Worm (Caenorhabditis elegans) whole organism, L2 larva: ENCODE measurements around the gene fbxa-214.
"Not testable (repeated sequence)": the region's sequence is repeated elsewhere in the genome, so short reads cannot be mapped to it uniquely, and the experiment has no call there.

Experiments used
- C34F6.9 ChIP-seq: fragments of 150-350 bp; optimal IDR thresholded peaks from 2 replicates; lab custom pipeline; 2014; ENCODE audit warnings: missing biosample characterization, missing genetic modification characterization
- F13H6.1 ChIP-seq: sonication (generic microtip); optimal IDR thresholded peaks from 2 replicates; lab custom pipeline; 2016; ENCODE audit warnings: missing genetic modification characterization, missing compliant biosample characterization
- R02D3.7 ChIP-seq: fragments of 150-350 bp; optimal IDR thresholded peaks from 2 replicates; lab custom pipeline; 2014; ENCODE audit warnings: missing biosample characterization, missing genetic modification characterization
- Y55F3AM.14 ChIP-seq: fragments of 200-800 bp; sonication (Bioruptor generic); optimal IDR thresholded peaks from 2 replicates; lab custom pipeline; 2018; ENCODE audit warnings: mild to moderate bottlenecking, missing genetic modification characterization, missing compliant biosample characterization
- ZK546.5 ChIP-seq: sonication (generic microtip); optimal IDR thresholded peaks from 2 replicates; lab custom pipeline; 2017; ENCODE audit warnings: missing biosample characterization, missing genetic modification characterization
- aly-2 ChIP-seq: fragments of 150-350 bp; optimal IDR thresholded peaks from 2 replicates; lab custom pipeline; 2014; ENCODE audit warnings: missing biosample characterization, missing genetic modification characterization
- ama-1 ChIP-seq: fragments of 150-350 bp; optimal IDR thresholded peaks from 2 replicates; lab custom pipeline; 2018; ENCODE audit warnings: inconsistent platforms
- ceh-16 ChIP-seq: fragments of 150-350 bp; optimal IDR thresholded peaks from 2 replicates; lab custom pipeline; 2014; ENCODE audit warnings: missing biosample characterization, missing genetic modification characterization
- crh-2 ChIP-seq: sonication (generic microtip); optimal IDR thresholded peaks from 2 replicates; lab custom pipeline; 2017; ENCODE audit warnings: missing biosample characterization, missing genetic modification characterization
- dmd-4 ChIP-seq: sonication (generic microtip); optimal IDR thresholded peaks from 2 replicates; lab custom pipeline; 2017; ENCODE audit warnings: missing biosample characterization, missing genetic modification characterization
- egl-27 ChIP-seq: sonication (generic microtip); optimal IDR thresholded peaks from 3 replicates; lab custom pipeline; 2017; ENCODE audit warnings: missing biosample characterization, missing genetic modification reagents, missing genetic modification characterization
- fos-1 ChIP-seq: fragments of 150-350 bp; optimal IDR thresholded peaks from 2 replicates; lab custom pipeline; 2014; ENCODE audit warnings: missing biosample characterization, missing genetic modification characterization
- gmeb-1 ChIP-seq: fragments of 150-350 bp; optimal IDR thresholded peaks from 2 replicates; lab custom pipeline; 2014; ENCODE audit warnings: missing biosample characterization, missing genetic modification characterization
- lin-13 ChIP-seq: fragments of 150-350 bp; optimal IDR thresholded peaks from 2 replicates; lab custom pipeline; 2014; ENCODE audit warnings: missing biosample characterization, missing genetic modification reagents, missing genetic modification characterization
- lin-39 ChIP-seq: fragments of 150-350 bp; optimal IDR thresholded peaks from 2 replicates; lab custom pipeline; 2014; ENCODE audit warnings: missing biosample characterization, missing genetic modification reagents, missing genetic modification characterization
- lsy-2 ChIP-seq, 2 experiments: fragments of 150-350 bp in 1 of 2; sonication (generic microtip) in 1 of 2; optimal IDR thresholded peaks; 2 replicates each; lab custom pipeline; 2014 to 2017; ENCODE audit warnings: missing biosample characterization in 2 of 2, missing genetic modification characterization in 2 of 2
- mab-5 ChIP-seq: fragments of 150-350 bp; optimal IDR thresholded peaks from 2 replicates; lab custom pipeline; 2014; ENCODE audit warnings: missing biosample characterization, missing genetic modification characterization
- mdl-1 ChIP-seq, 2 experiments: fragments of 150-350 bp in 1 of 2; sonication (generic microtip) in 1 of 2; optimal IDR thresholded peaks; 2 replicates each; lab custom pipeline; 2017; ENCODE audit warnings: missing biosample characterization in 2 of 2, missing genetic modification characterization in 2 of 2
- nhr-10 ChIP-seq: sonication (generic microtip); optimal IDR thresholded peaks from 2 replicates; lab custom pipeline; 2017; ENCODE audit warnings: missing biosample characterization, missing genetic modification characterization
- nhr-12 ChIP-seq: fragments of 150-350 bp; optimal IDR thresholded peaks from 2 replicates; lab custom pipeline; 2014; ENCODE audit warnings: missing biosample characterization, missing genetic modification characterization
- nhr-129 ChIP-seq: fragments of 150-350 bp; optimal IDR thresholded peaks from 2 replicates; lab custom pipeline; 2014; ENCODE audit warnings: missing biosample characterization, missing genetic modification characterization
- nhr-23 ChIP-seq: fragments of 150-350 bp; optimal IDR thresholded peaks from 2 replicates; lab custom pipeline; 2014; ENCODE audit warnings: missing biosample characterization, missing genetic modification reagents, missing genetic modification characterization
- nhr-237 ChIP-seq: fragments of 150-350 bp; optimal IDR thresholded peaks from 2 replicates; lab custom pipeline; 2014; ENCODE audit warnings: missing biosample characterization, missing genetic modification characterization
- nhr-25 ChIP-seq: fragments of 150-350 bp; sonication (generic microtip); optimal IDR thresholded peaks from 3 replicates; lab custom pipeline; 2014; ENCODE audit warnings: missing biosample characterization, missing genetic modification characterization
- nhr-6 ChIP-seq: fragments of 150-350 bp; optimal IDR thresholded peaks from 2 replicates; lab custom pipeline; 2014; ENCODE audit warnings: missing biosample characterization, missing genetic modification characterization
- nhr-77 ChIP-seq: fragments of 150-350 bp; optimal IDR thresholded peaks from 2 replicates; lab custom pipeline; 2014; ENCODE audit warnings: missing biosample characterization, missing genetic modification characterization
- sem-4 ChIP-seq: fragments of 150-350 bp; optimal IDR thresholded peaks from 2 replicates; lab custom pipeline; 2014; ENCODE audit warnings: missing biosample characterization, missing genetic modification reagents, missing genetic modification characterization
- sma-3 ChIP-seq: sonication (generic microtip); optimal IDR thresholded peaks from 2 replicates; lab custom pipeline; 2016; ENCODE audit warnings: missing genetic modification reagents, missing genetic modification characterization, missing compliant biosample characterization
- sma-9 ChIP-seq, 2 experiments: fragments of 150-350 bp in 1 of 2; sonication (generic microtip) in 1 of 2; optimal IDR thresholded peaks; 2 replicates each; lab custom pipeline; 2014 to 2016; ENCODE audit warnings: missing genetic modification characterization in 2 of 2, mild to moderate bottlenecking in 1 of 2, missing biosample characterization in 1 of 2, missing compliant biosample characterization in 1 of 2, missing genetic modification reagents in 1 of 2, moderate library complexity in 1 of 2
- snpc-4 ChIP-seq: fragments of 150-350 bp; optimal IDR thresholded peaks from 2 replicates; lab custom pipeline; 2014; ENCODE audit warnings: missing biosample characterization, missing genetic modification characterization
- unc-55 ChIP-seq: fragments of 150-350 bp; sonication (generic microtip); optimal IDR thresholded peaks from 3 replicates; lab custom pipeline; 2014; ENCODE audit warnings: missing biosample characterization, missing genetic modification reagents, missing genetic modification characterization
- unc-62 ChIP-seq: fragments of 150-350 bp; optimal IDR thresholded peaks from 2 replicates; lab custom pipeline; 2014; ENCODE audit warnings: missing biosample characterization, missing genetic modification reagents, missing genetic modification characterization
- zag-1 ChIP-seq: fragments of 150-350 bp; optimal IDR thresholded peaks from 2 replicates; lab custom pipeline; 2014; ENCODE audit warnings: missing biosample characterization, missing genetic modification characterization
- ztf-1 ChIP-seq: fragments of 200-800 bp; sonication (Bioruptor generic); conservative IDR thresholded peaks from 2 replicates; pipeline ENCODE4 v1.3.6; 2022; ENCODE audit warnings: missing genetic modification characterization, missing compliant biosample characterization
- ztf-11 ChIP-seq: sonication (generic microtip); optimal IDR thresholded peaks from 2 replicates; lab custom pipeline; 2017; ENCODE audit warnings: missing biosample characterization, missing genetic modification characterization

Gene fbxa-214

ce11 chrV:6043275-6044271 lies 26.3 kb downstream of the fbxa-214 start, which contains the start of gene cpi-2:
TSS of gene cpi-2 (plus strand) at chrV:6044062.
- TF ChIP-seq lin-39 (tag; lab: Kevin White, UChicago) = no peak
- TF ChIP-seq gmeb-1 = peak; percentile 83
- peak; percentile 50 for TF ChIP-seq unc-55 (GFP tag; lab: Kevin White, UChicago)
- no peak for TF ChIP-seq unc-62 (GFP tag; lab: Kevin White, UChicago)
- peak; percentile 76 for TF ChIP-seq fos-1 (tag; lab: Kevin White, UChicago)
- peak; percentile 40 for TF ChIP-seq ama-1 (lab: Kevin White, UChicago)
- TF ChIP-seq ZK546.5 (tag; lab: Kevin White, UChicago) = no peak
- TF ChIP-seq aly-2 (tag; lab: Kevin White, UChicago) = no peak
- TF ChIP-seq R02D3.7 (tag; lab: Kevin White, UChicago) = no peak
- no peak for TF ChIP-seq nhr-6 (tag; lab: Kevin White, UChicago)
- TF ChIP-seq sma-3 = no peak
- TF ChIP-seq nhr-23 (tag; lab: Kevin White, UChicago) = no peak
- TF ChIP-seq egl-27 (tag; lab: Kevin White, UChicago) = peak; percentile 35
- TF ChIP-seq crh-2 (tag; lab: Kevin White, UChicago) = peak; percentile 71
- peak; percentile 62 for TF ChIP-seq sma-9 (GFP tag; optimal IDR thresholded peaks at IDR 0.05; lab: Kevin White, UChicago)
- no peak for TF ChIP-seq sma-9 (tag; optimal IDR thresholded peaks at IDR 0.05; lab: Kevin White, UChicago)
- no peak for TF ChIP-seq dmd-4 (tag; lab: Kevin White, UChicago)
- no peak for TF ChIP-seq Y55F3AM.14 (GFP tag; lab: Kevin White, UChicago)
- TF ChIP-seq ztf-11 (tag; lab: Kevin White, UChicago) = no peak
- TF ChIP-seq nhr-237 (tag; lab: Kevin White, UChicago) = no peak
- TF ChIP-seq lsy-2 (tag; optimal IDR thresholded peaks at IDR 0.05; lab: Kevin White, UChicago) = peak in 1 of 2 experiments; percentile 40
- TF ChIP-seq C34F6.9 = peak; percentile 69
- peak; percentile 43 for TF ChIP-seq lin-13 (GFP tag; lab: Kevin White, UChicago)
- no peak for TF ChIP-seq mab-5 (tag; lab: Kevin White, UChicago)
- TF ChIP-seq F13H6.1 = peak; percentile 57
- TF ChIP-seq nhr-129 (tag; lab: Kevin White, UChicago) = peak; percentile 64

- TF ChIP-seq nhr-25 = no peak
- TF ChIP-seq egl-27 (tag; lab: Kevin White, UChicago) = no peak
- no peak for TF ChIP-seq nhr-10 (tag; lab: Kevin White, UChicago)
- TF ChIP-seq unc-62 (GFP tag; lab: Kevin White, UChicago) = no peak
- TF ChIP-seq F13H6.1 = no peak
- TF ChIP-seq zag-1 (tag; lab: Kevin White, UChicago) = no peak
Measured at ce11 chrV:6041375-6041774, 28.5 kb downstream of the fbxa-214 start, which contains the start of gene R01B10.2. TSS of gene R01B10.2 (minus strand) at chrV:6041475.

ce11 chrV:6038405-6039151 lies 31.3 kb downstream of the fbxa-214 start, which contains the start of gene F29G9.1:
TSS of gene F29G9.1 (plus strand) at chrV:6039101.
- TF ChIP-seq unc-55 (GFP tag; lab: Kevin White, UChicago); sma-3; ztf-1 (GFP tag; lab: Robert Waterston, UW): not testable (repeated sequence)
- TF ChIP-seq, all 48 proteins: peak for 0; not testable (repeated sequence) for 48

ce11 chrV:6036547-6036946 lies 33.3 kb downstream of the fbxa-214 start:
- no peak for TF ChIP-seq F13H6.1
- TF ChIP-seq mab-5 (tag; lab: Kevin White, UChicago) = no peak
- TF ChIP-seq nhr-77 (tag; lab: Kevin White, UChicago) = no peak
- TF ChIP-seq lin-13 (GFP tag; lab: Kevin White, UChicago) = no peak
- TF ChIP-seq sma-3 = no peak
- no peak for TF ChIP-seq nhr-12 (tag; lab: Kevin White, UChicago)
- no peak for TF ChIP-seq unc-62 (GFP tag; lab: Kevin White, UChicago)
- TF ChIP-seq mdl-1 (tag; optimal IDR thresholded peaks at IDR 0.05; lab: Kevin White, UChicago) = no peak
- no peak for TF ChIP-seq zag-1 (tag; lab: Kevin White, UChicago)
- no peak for TF ChIP-seq sem-4 (tag; lab: Kevin White, UChicago)
- TF ChIP-seq snpc-4 (tag; lab: Kevin White, UChicago) = no peak
- TF ChIP-seq unc-55 (GFP tag; lab: Kevin White, UChicago) = no peak
- TF ChIP-seq nhr-23 (tag; lab: Kevin White, UChicago) = no peak
- no peak for TF ChIP-seq sma-9 (GFP tag; optimal IDR thresholded peaks at IDR 0.05; lab: Kevin White, UChicago)
- TF ChIP-seq sma-9 (tag; optimal IDR thresholded peaks at IDR 0.05; lab: Kevin White, UChicago) = no peak
- TF ChIP-seq nhr-6 (tag; lab: Kevin White, UChicago) = no peak
- no peak for TF ChIP-seq ZK546.5 (tag; lab: Kevin White, UChicago)
- TF ChIP-seq ama-1 (lab: Kevin White, UChicago) = no peak
- no peak for TF ChIP-seq ceh-16 (tag; lab: Kevin White, UChicago)
- TF ChIP-seq lin-39 (tag; lab: Kevin White, UChicago) = no peak
- no peak for TF ChIP-seq crh-2 (tag; lab: Kevin White, UChicago)
